Worm (Caenorhabditis elegans) whole organism, late embryonic: Measurements from ENCODE around the gene F09C6.14.
A peak's percentile ranks its signal among the peaks of the same experiment; 100 is the strongest.

Source experiments
- C08G9.2 ChIP-seq: sonication (generic microtip); optimal IDR thresholded peaks from 2 replicates; lab custom pipeline; 2016; ENCODE audit warnings: mild to moderate bottlenecking, missing genetic modification characterization, moderate library complexity, missing compliant biosample characterization
- C38D4.7 ChIP-seq: fragments of 200-800 bp; sonication (Bioruptor generic); optimal IDR thresholded peaks from 2 replicates; lab custom pipeline; 2018; ENCODE audit warnings: mild to moderate bottlenecking, missing genetic modification characterization, moderate library complexity, missing compliant biosample characterization
- K02D7.2 ChIP-seq: sonication (generic microtip); optimal IDR thresholded peaks from 2 replicates; lab custom pipeline; 2017; ENCODE audit warnings: mild to moderate bottlenecking, missing genetic modification characterization, missing compliant biosample characterization
- Y22D7AL.16 ChIP-seq: sonication (generic microtip); optimal IDR thresholded peaks from 2 replicates; lab custom pipeline; 2016; ENCODE audit warnings: missing genetic modification characterization, missing compliant biosample characterization
- ahr-1 ChIP-seq: sonication (generic microtip); optimal IDR thresholded peaks from 2 replicates; lab custom pipeline; 2016; ENCODE audit warnings: missing genetic modification characterization, missing compliant biosample characterization
- ceh-14 ChIP-seq: sonication (generic microtip); optimal IDR thresholded peaks from 2 replicates; lab custom pipeline; 2016; ENCODE audit warnings: missing genotype, missing genetic modification characterization, missing compliant biosample characterization
- ceh-18 ChIP-seq: sonication (generic microtip); optimal IDR thresholded peaks from 2 replicates; lab custom pipeline; 2016; ENCODE audit warnings: missing genetic modification characterization, missing compliant biosample characterization
- ceh-19 ChIP-seq: fragments of 200-800 bp; sonication (Bioruptor generic); optimal IDR thresholded peaks from 2 replicates; lab custom pipeline; 2018; ENCODE audit warnings: mild to moderate bottlenecking, missing genetic modification characterization, missing compliant biosample characterization
- ceh-2 ChIP-seq: sonication (generic microtip); optimal IDR thresholded peaks from 2 replicates; lab custom pipeline; 2016; ENCODE audit warnings: missing genotype, missing genetic modification characterization, missing compliant biosample characterization
- ceh-24 ChIP-seq: sonication (generic microtip); optimal IDR thresholded peaks from 2 replicates; lab custom pipeline; 2016; ENCODE audit warnings: mild to moderate bottlenecking, missing genetic modification characterization, missing compliant biosample characterization
- ceh-30 ChIP-seq: fragments of 150-350 bp; optimal IDR thresholded peaks from 2 replicates; lab custom pipeline; 2014; ENCODE audit warnings: missing biosample characterization, missing genetic modification characterization
- ceh-34 ChIP-seq: sonication (generic microtip); optimal IDR thresholded peaks from 2 replicates; lab custom pipeline; 2016; ENCODE audit warnings: mild to moderate bottlenecking, missing genetic modification characterization, missing compliant biosample characterization
- ceh-6 ChIP-seq: fragments of 200-800 bp; sonication (Bioruptor generic); optimal IDR thresholded peaks from 2 replicates; lab custom pipeline; 2018; ENCODE audit warnings: mild to moderate bottlenecking, missing genetic modification characterization, missing compliant biosample characterization
- ceh-9 ChIP-seq: sonication (generic microtip); optimal IDR thresholded peaks from 2 replicates; lab custom pipeline; 2016; ENCODE audit warnings: mild to moderate bottlenecking, missing genetic modification characterization, inconsistent platforms, missing compliant biosample characterization
- che-1 ChIP-seq: sonication (generic microtip); optimal IDR thresholded peaks from 2 replicates; lab custom pipeline; 2016; ENCODE audit warnings: mild to moderate bottlenecking, missing genetic modification characterization, missing compliant biosample characterization
- dmd-4 ChIP-seq: sonication (generic microtip); optimal IDR thresholded peaks from 2 replicates; lab custom pipeline; 2016; ENCODE audit warnings: borderline replicate concordance, missing genetic modification characterization, missing compliant biosample characterization
- dve-1 ChIP-seq: sonication (generic microtip); optimal IDR thresholded peaks from 2 replicates; lab custom pipeline; 2017; ENCODE audit warnings: antibody characterized with exemption, mild to moderate bottlenecking, missing genetic modification characterization, missing compliant biosample characterization
- elt-2 ChIP-seq: sonication (generic microtip); optimal IDR thresholded peaks from 2 replicates; lab custom pipeline; 2016; ENCODE audit warnings: missing genetic modification reagents, missing genetic modification characterization, missing compliant biosample characterization
- ets-4 ChIP-seq: sonication (generic microtip); optimal IDR thresholded peaks from 2 replicates; lab custom pipeline; 2016; ENCODE audit warnings: missing genetic modification characterization, missing compliant biosample characterization
- fkh-6 ChIP-seq: sonication (generic microtip); optimal IDR thresholded peaks from 2 replicates; lab custom pipeline; 2016; ENCODE audit warnings: missing genetic modification characterization, missing compliant biosample characterization
- gmeb-2 ChIP-seq: sonication (generic microtip); optimal IDR thresholded peaks from 2 replicates; lab custom pipeline; 2016; ENCODE audit warnings: missing genetic modification characterization, inconsistent platforms, missing compliant biosample characterization
- hlh-15 ChIP-seq: sonication (generic microtip); optimal IDR thresholded peaks from 2 replicates; lab custom pipeline; 2016; ENCODE audit warnings: missing genetic modification characterization, missing compliant biosample characterization
- hlh-30 ChIP-seq: sonication (generic microtip); optimal IDR thresholded peaks from 2 replicates; lab custom pipeline; 2017; ENCODE audit warnings: antibody characterized with exemption, missing genetic modification characterization, missing compliant biosample characterization; ENCODE audit not compliant: insufficient read depth
- hlh-8 ChIP-seq: sonication (generic microtip); optimal IDR thresholded peaks from 2 replicates; lab custom pipeline; 2016; ENCODE audit warnings: missing genotype, missing genetic modification characterization, missing compliant biosample characterization
- lim-6 ChIP-seq: sonication (generic microtip); optimal IDR thresholded peaks from 2 replicates; lab custom pipeline; 2016; ENCODE audit warnings: missing genetic modification characterization, missing compliant biosample characterization
- madf-2 ChIP-seq: sonication (generic microtip); optimal IDR thresholded peaks from 2 replicates; lab custom pipeline; 2017; ENCODE audit warnings: missing genetic modification characterization, missing compliant biosample characterization
- mec-3 ChIP-seq: sonication (generic microtip); optimal IDR thresholded peaks from 2 replicates; lab custom pipeline; 2016; ENCODE audit warnings: borderline replicate concordance, missing genetic modification characterization, missing compliant biosample characterization
- npax-4 ChIP-seq: sonication (generic microtip); optimal IDR thresholded peaks from 2 replicates; lab custom pipeline; 2016; ENCODE audit warnings: missing genetic modification characterization, missing compliant biosample characterization
- pag-3 ChIP-seq: sonication (generic microtip); optimal IDR thresholded peaks from 2 replicates; lab custom pipeline; 2016; ENCODE audit warnings: missing compliant biosample characterization, missing genetic modification characterization, borderline replicate concordance
- pha-4 ChIP-seq: fragments of 150-350 bp; optimal IDR thresholded peaks from 2 replicates; lab custom pipeline; 2018; ENCODE audit warnings: missing biosample characterization, missing genetic modification reagents, missing genetic modification characterization
- pros-1 ChIP-seq: fragments of 150-350 bp; optimal IDR thresholded peaks from 2 replicates; lab custom pipeline; 2014; ENCODE audit warnings: missing biosample characterization, missing genetic modification reagents, missing genetic modification characterization
- ref-2 ChIP-seq: sonication (generic microtip); optimal IDR thresholded peaks from 2 replicates; lab custom pipeline; 2016; ENCODE audit warnings: missing genetic modification characterization, missing compliant biosample characterization
- syd-9 ChIP-seq: sonication (generic microtip); optimal IDR thresholded peaks from 2 replicates; lab custom pipeline; 2016; ENCODE audit warnings: mild to moderate bottlenecking, missing genetic modification characterization, moderate library complexity, missing compliant biosample characterization
- tbx-2 ChIP-seq: sonication (generic microtip); optimal IDR thresholded peaks from 2 replicates; lab custom pipeline; 2016; ENCODE audit warnings: missing genetic modification characterization, missing compliant biosample characterization
- ttx-3 ChIP-seq: sonication (generic microtip); optimal IDR thresholded peaks from 2 replicates; lab custom pipeline; 2016; ENCODE audit warnings: missing genetic modification reagents, missing genetic modification characterization, missing compliant biosample characterization
- unc-3 ChIP-seq, 2 experiments: fragments of 200-800 bp in 1 of 2; sonication (Bioruptor generic) in 1 of 2; sonication (generic microtip) in 1 of 2; conservative IDR thresholded peaks in 1 of 2; optimal IDR thresholded peaks in 1 of 2; 2 replicates each; pipeline versions ENCODE4 v1.3.6 to Lab custom; 2016 to 2022; ENCODE audit warnings: missing compliant biosample characterization in 2 of 2, missing genetic modification characterization in 2 of 2, missing genetic modification reagents in 1 of 2
- unc-42 ChIP-seq: sonication (generic microtip); optimal IDR thresholded peaks from 2 replicates; lab custom pipeline; 2016; ENCODE audit warnings: missing genotype, missing genetic modification characterization, missing compliant biosample characterization
- unc-55 ChIP-seq: sonication (generic microtip); optimal IDR thresholded peaks from 2 replicates; lab custom pipeline; 2017; ENCODE audit warnings: missing biosample characterization, missing genetic modification reagents, missing genetic modification characterization
- unc-86 ChIP-seq: sonication (generic microtip); optimal IDR thresholded peaks from 2 replicates; lab custom pipeline; 2016; ENCODE audit warnings: missing genetic modification characterization, missing compliant biosample characterization

The F09C6.14 gene

ce11 chrV:16833672-16834071 is 47.1 kb upstream of the F09C6.14 start:
- TF ChIP-seq dve-1 (tag; lab: Kevin White, UChicago) = no peak

ce11 chrV:16834989-16835388 is 45.8 kb upstream of the F09C6.14 start, which contains the start of gene tni-3:
Gene tni-3 (minus strand): TSS chrV:16835128.
- TF ChIP-seq gmeb-2 (tag; lab: Kevin White, UChicago) (no peak), elt-2 (tag; lab: Kevin White, UChicago) (no peak), syd-9 (tag; lab: Kevin White, UChicago) (no peak), hlh-15 (tag; lab: Kevin White, UChicago) (no peak), ceh-30 (tag; lab: Kevin White, UChicago) (no peak), ref-2 (tag; lab: Kevin White, UChicago) (no peak), C38D4.7 (no peak), ceh-19 (no peak), dmd-4 (tag; lab: Kevin White, UChicago) (no peak), fkh-6 (no peak), unc-42 (tag; lab: Kevin White, UChicago) (no peak), unc-3 (GFP tag; conservative IDR thresholded peaks at IDR 0.05; lab: Robert Waterston, UW) (no peak), unc-3 (tag; optimal IDR thresholded peaks at IDR 0.05; lab: Kevin White, UChicago) (no peak), ets-4 (tag; lab: Kevin White, UChicago) (no peak), ceh-9 (tag; lab: Kevin White, UChicago) (no peak), mec-3 (tag; lab: Kevin White, UChicago) (no peak), ttx-3 (no peak), unc-86 (tag; lab: Kevin White, UChicago) (no peak), npax-4 (tag; lab: Kevin White, UChicago) (no peak)
- TF ChIP-seq, all 69 proteins: peak for 0

ce11 chrV:16836100-16836499 is 44.7 kb upstream of the F09C6.14 start:
- TF ChIP-seq ceh-18 (peak; percentile 7), C08G9.2 (no peak), ceh-6 (GFP tag; lab: Kevin White, UChicago) (no peak), npax-4 (tag; lab: Kevin White, UChicago) (no peak), ceh-34 (peak; percentile 56)

- TF ChIP-seq ets-4 (tag; lab: Kevin White, UChicago) (no peak), unc-42 (tag; lab: Kevin White, UChicago) (no peak), tbx-2 (tag; lab: Kevin White, UChicago) (no peak), madf-2 (tag; lab: Kevin White, UChicago) (no peak), ceh-19 (no peak), ceh-14 (no peak), pag-3 (tag; lab: Kevin White, UChicago) (no peak), gmeb-2 (tag; lab: Kevin White, UChicago) (no peak), hlh-15 (tag; lab: Kevin White, UChicago) (no peak), ceh-2 (tag; lab: Kevin White, UChicago) (no peak), ceh-6 (GFP tag; lab: Kevin White, UChicago) (no peak), ceh-24 (tag; lab: Kevin White, UChicago) (no peak), lim-6 (tag; lab: Kevin White, UChicago) (no peak), Y22D7AL.16 (tag; lab: Kevin White, UChicago) (no peak), che-1 (tag; lab: Kevin White, UChicago) (no peak), K02D7.2 (tag; lab: Kevin White, UChicago) (no peak), pros-1 (tag; lab: Kevin White, UChicago) (no peak)
Observed at ce11 chrV:16838435-16838834, 42.3 kb upstream of the F09C6.14 start.

ce11 chrV:16840283-16840682 is 40.5 kb upstream of the F09C6.14 start:
- TF ChIP-seq syd-9 (tag; lab: Kevin White, UChicago) (no peak), ahr-1 (tag; lab: Kevin White, UChicago) (no peak), ceh-14 (no peak), C38D4.7 (no peak), mec-3 (tag; lab: Kevin White, UChicago) (no peak), ceh-9 (tag; lab: Kevin White, UChicago) (no peak), ttx-3 (no peak), unc-86 (tag; lab: Kevin White, UChicago) (no peak), ceh-24 (tag; lab: Kevin White, UChicago) (no peak), npax-4 (tag; lab: Kevin White, UChicago) (no peak), pros-1 (tag; lab: Kevin White, UChicago) (no peak), ceh-6 (GFP tag; lab: Kevin White, UChicago) (no peak), unc-55 (GFP tag; lab: Kevin White, UChicago) (no peak), hlh-8 (tag; lab: Kevin White, UChicago) (no peak), pha-4 (tag; lab: Kevin White, UChicago) (no peak), dve-1 (tag; lab: Kevin White, UChicago) (no peak), hlh-30 (tag; lab: Kevin White, UChicago) (no peak), dmd-4 (tag; lab: Kevin White, UChicago) (no peak)
